Fruit fly (Drosophila melanogaster): ENCODE measurements around the gene Naglu.

Gene Naglu

dm6 chr2L:8437176-8437575 lies 25.5 kb upstream of the Naglu start, which contains the start of the genes D12 and Chrac-14 (continued):
- TF ChIP-seq amos (GFP tag; IDR thresholded peaks at IDR 0.05; ENCODE audit: partially characterized antibody) (peak; percentile 30; the same call in 1 of the 2 replicates), Jarid2 (GFP tag; optimal IDR thresholded peaks at IDR 0.05) (no peak), prd (optimal IDR thresholded peaks at IDR 0.05) (no peak), prd (GFP tag; IDR thresholded peaks at IDR 0.05) (no peak), tll (GFP tag; optimal IDR thresholded peaks at IDR 0.05) (no peak), fd64A (GFP tag; optimal IDR thresholded peaks at IDR 0.05) (no peak), bowl (GFP tag; IDR thresholded peaks at IDR 0.05) (no peak), NfI (GFP tag; optimal IDR thresholded peaks at IDR 0.05) (no peak), CG8765 (GFP tag; IDR thresholded peaks at IDR 0.05) (no peak), CG7928 (GFP tag; optimal IDR thresholded peaks at IDR 0.05) (no peak), Elba2 (GFP tag; optimal IDR thresholded peaks at IDR 0.05) (no peak), CG18011 (GFP tag; optimal IDR thresholded peaks at IDR 0.05) (no peak), Myb (GFP tag; optimal IDR thresholded peaks at IDR 0.05) (peak; percentile 54), lab (GFP tag; optimal IDR thresholded peaks at IDR 0.05) (no peak), CG12299 (tag; optimal IDR thresholded peaks at IDR 0.05) (no peak), Ssrp (tag; optimal IDR thresholded peaks at IDR 0.05) (no peak), B-H2 (GFP tag; optimal IDR thresholded peaks at IDR 0.05) (peak; percentile 15), Atf-2 (GFP tag; optimal IDR thresholded peaks at IDR 0.05) (no peak), CG10431 (GFP tag; optimal IDR thresholded peaks at IDR 0.05) (no peak), mam (GFP tag; optimal IDR thresholded peaks at IDR 0.05) (peak; percentile 37), CG9817 (tag; optimal IDR thresholded peaks at IDR 0.05) (no peak), CG5953 (GFP tag; IDR thresholded peaks at IDR 0.05) (no peak), CG15011 (GFP tag; optimal IDR thresholded peaks at IDR 0.05) (no peak), CG10462 (GFP tag; optimal IDR thresholded peaks at IDR 0.05) (no peak), dpn (GFP tag; optimal IDR thresholded peaks at IDR 0.05) (peak in 1 of 2 experiments; percentile 5), E2f1 (GFP tag; IDR thresholded peaks at IDR 0.05) (peak; percentile 37; the same call in 1 of the 2 replicates), HLH3B (GFP tag; IDR thresholded peaks at IDR 0.05) (no peak), fu2 (GFP tag; optimal IDR thresholded peaks at IDR 0.05) (peak; percentile 18), Ada2b (GFP tag; IDR thresholded peaks at IDR 0.05) (no peak), CG6854 (GFP tag; optimal IDR thresholded peaks at IDR 0.05) (no peak), CG3838 (GFP tag; optimal IDR thresholded peaks at IDR 0.05) (no peak), unc-4 (GFP tag; IDR thresholded peaks at IDR 0.05; ENCODE audit: partially characterized antibody) (no peak), gsb (GFP tag; IDR thresholded peaks at IDR 0.05) (no peak), Taf1 (GFP tag; IDR thresholded peaks at IDR 0.05) (no peak), en (GFP tag; optimal IDR thresholded peaks at IDR 0.05) (no peak), CG2875 (GFP tag; optimal IDR thresholded peaks at IDR 0.05) (no peak), tx (GFP tag; optimal IDR thresholded peaks at IDR 0.05) (no peak), unpg (GFP tag; optimal IDR thresholded peaks at IDR 0.05) (no peak), pita (GFP tag; optimal IDR thresholded peaks at IDR 0.05) (no peak), dmrt99B (tag; optimal IDR thresholded peaks at IDR 0.05) (no peak), mld (GFP tag; IDR thresholded peaks at IDR 0.05; ENCODE audit: partially characterized antibody) (no peak), grn (GFP tag; optimal IDR thresholded peaks at IDR 0.05) (no peak), fd96Cb (tag; optimal IDR thresholded peaks at IDR 0.05) (no peak), Dek (tag; optimal IDR thresholded peaks at IDR 0.05) (no peak), usp (GFP tag; optimal IDR thresholded peaks at IDR 0.05) (no peak), ase (GFP tag; IDR thresholded peaks at IDR 0.05) (no peak), CG13296 (GFP tag; optimal IDR thresholded peaks at IDR 0.05) (no peak), CG34422 (GFP tag; IDR thresholded peaks at IDR 0.05) (peak; percentile 39; the same call in 1 of the 3 replicates), bcd (GFP tag; optimal IDR thresholded peaks at IDR 0.05) (no peak), CG7963 (GFP tag; IDR thresholded peaks at IDR 0.05; ENCODE audit: partially characterized antibody) (no peak), CG7745 (tag; optimal IDR thresholded peaks at IDR 0.05) (no peak)

Measured in whole organism, embryonic.